Worm (Caenorhabditis elegans) whole organism, late embryonic: ENCODE measurements around the gene R01H2.4.

Experiments used
- K02D7.2 ChIP-seq: sonication (generic microtip); optimal IDR thresholded peaks from 2 replicates; lab custom pipeline; 2017; ENCODE audit warnings: mild to moderate bottlenecking, missing genetic modification characterization, missing compliant biosample characterization
- T23F11.4 ChIP-seq: fragments of 200-800 bp; sonication (Bioruptor generic); optimal IDR thresholded peaks from 2 replicates; lab custom pipeline; 2018; ENCODE audit warnings: mild to moderate bottlenecking, missing genetic modification characterization, missing compliant biosample characterization
- ama-1 ChIP-seq: fragments of 150-350 bp; optimal IDR thresholded peaks from 2 replicates; lab custom pipeline; 2014
- ceh-18 ChIP-seq: sonication (generic microtip); optimal IDR thresholded peaks from 2 replicates; lab custom pipeline; 2016; ENCODE audit warnings: missing genetic modification characterization, missing compliant biosample characterization
- elt-4 ChIP-seq: sonication (generic microtip); optimal IDR thresholded peaks from 2 replicates; lab custom pipeline; 2016; ENCODE audit warnings: missing genetic modification characterization, missing compliant biosample characterization
- lin-11 ChIP-seq: fragments of 200-800 bp; sonication (Bioruptor generic); optimal IDR thresholded peaks from 2 replicates; lab custom pipeline; 2018; ENCODE audit warnings: mild to moderate bottlenecking, missing genetic modification characterization, missing compliant biosample characterization
- nfya-1 ChIP-seq: sonication (generic microtip); optimal IDR thresholded peaks from 2 replicates; lab custom pipeline; 2017; ENCODE audit warnings: missing genetic modification characterization, mild to moderate bottlenecking, missing compliant biosample characterization, antibody characterized with exemption, moderate library complexity
- nhr-232 ChIP-seq: sonication (generic microtip); optimal IDR thresholded peaks from 2 replicates; lab custom pipeline; 2016; ENCODE audit warnings: missing genetic modification characterization, missing compliant biosample characterization
- syd-9 ChIP-seq: sonication (generic microtip); optimal IDR thresholded peaks from 2 replicates; lab custom pipeline; 2016; ENCODE audit warnings: mild to moderate bottlenecking, missing genetic modification characterization, moderate library complexity, missing compliant biosample characterization
- tbx-2 ChIP-seq: sonication (generic microtip); optimal IDR thresholded peaks from 2 replicates; lab custom pipeline; 2016; ENCODE audit warnings: missing genetic modification characterization, missing compliant biosample characterization
- unc-55 ChIP-seq: sonication (generic microtip); optimal IDR thresholded peaks from 2 replicates; lab custom pipeline; 2017; ENCODE audit warnings: missing biosample characterization, missing genetic modification reagents, missing genetic modification characterization

DNA sequence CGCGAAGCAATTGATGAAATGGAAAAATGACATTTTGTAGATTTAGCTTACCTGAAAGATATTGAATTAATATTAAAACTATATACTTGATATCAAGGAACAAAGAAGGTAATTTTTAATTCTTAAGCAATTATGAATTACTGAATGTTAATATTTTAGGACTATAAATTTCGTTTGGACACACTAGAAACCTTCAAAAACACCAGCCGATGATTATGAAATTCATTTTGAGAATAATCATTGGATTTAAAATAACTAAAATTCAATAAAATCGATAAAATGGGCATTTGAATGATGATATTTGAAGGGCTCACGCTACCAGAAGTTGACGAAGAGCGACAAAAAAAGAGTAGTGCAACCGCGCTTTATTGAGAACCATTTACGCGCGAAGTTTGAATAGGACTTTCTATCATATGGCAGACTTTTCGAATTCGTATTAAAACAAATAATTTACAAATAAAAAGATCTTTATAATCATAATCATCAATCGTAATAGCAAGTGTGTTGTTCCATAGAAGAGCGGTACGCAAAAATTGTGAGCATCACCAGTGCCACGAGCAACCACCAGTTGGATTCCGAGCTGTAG, 9.8 kb upstream of the R01H2.4 start, which contains the start of gene ZK418.5:
- TF ChIP-seq K02D7.2, result no peak
- no peak for TF ChIP-seq tbx-2 (tag; lab: Kevin White, UChicago)
- TF ChIP-seq nfya-1 (tag; lab: Kevin White, UChicago), result no peak
- TF ChIP-seq nhr-232 (tag; lab: Kevin White, UChicago), result no peak
- no peak for TF ChIP-seq elt-4 (tag; lab: Kevin White, UChicago)
- no peak for TF ChIP-seq syd-9
- TF ChIP-seq unc-55 (GFP tag; lab: Kevin White, UChicago), result no peak
- TF ChIP-seq ceh-18 (tag; lab: Kevin White, UChicago), result no peak
- no peak for TF ChIP-seq lin-11 (tag; lab: Kevin White, UChicago)
- TF ChIP-seq ama-1 (lab: Kevin White, UChicago), result no peak
- no peak for TF ChIP-seq T23F11.4
